Worm (Caenorhabditis elegans) whole organism, L1 larva: ENCODE measurements around the gene T12A7.2.

Source experiments
- ama-1 ChIP-seq: fragments of 150-350 bp; optimal IDR thresholded peaks from 2 replicates; lab custom pipeline; 2014
- ceh-82 ChIP-seq, 3 experiments: fragments of 150-350 bp in 1 of 3; sonication (generic microtip) in 2 of 3; optimal IDR thresholded peaks; 2 replicates each; lab custom pipeline; 2014 to 2017; ENCODE audit warnings: missing biosample characterization in 3 of 3, missing genetic modification characterization in 3 of 3
- ets-5 ChIP-seq: fragments of 200-800 bp; sonication (Bioruptor generic); IDR thresholded peaks from 2 replicates; pipeline ENCODE4 v1.3.6; 2022; ENCODE audit warnings: missing genetic modification characterization, missing compliant biosample characterization
- fkh-10 ChIP-seq: sonication (generic microtip); optimal IDR thresholded peaks from 2 replicates; lab custom pipeline; 2017; ENCODE audit warnings: missing biosample characterization, missing genetic modification reagents, missing genetic modification characterization
- mep-1 ChIP-seq: fragments of 150-350 bp; optimal IDR thresholded peaks from 2 replicates; lab custom pipeline; 2014; ENCODE audit warnings: missing biosample characterization, missing genetic modification characterization
- nhr-11 ChIP-seq: fragments of 150-350 bp; optimal IDR thresholded peaks from 2 replicates; lab custom pipeline; 2014; ENCODE audit warnings: missing biosample characterization, missing genetic modification characterization
- nhr-19 ChIP-seq: fragments of 200-800 bp; sonication (Bioruptor generic); conservative IDR thresholded peaks from 2 replicates; pipeline ENCODE4 v1.3.6; 2022; ENCODE audit warnings: missing genetic modification characterization, missing compliant biosample characterization
- nhr-90 ChIP-seq: sonication (generic microtip); optimal IDR thresholded peaks from 2 replicates; lab custom pipeline; 2016; ENCODE audit warnings: mild to moderate bottlenecking, missing genetic modification characterization, missing compliant biosample characterization; ENCODE audit not compliant: poor library complexity
- sox-4 ChIP-seq: sonication (generic microtip); optimal IDR thresholded peaks from 2 replicates; lab custom pipeline; 2016; ENCODE audit warnings: missing genetic modification characterization, missing compliant biosample characterization
- unc-62 ChIP-seq: fragments of 150-350 bp; optimal IDR thresholded peaks from 2 replicates; lab custom pipeline; 2014; ENCODE audit warnings: missing biosample characterization, missing genetic modification reagents, missing genetic modification characterization
- zip-4 ChIP-seq: fragments of 200-800 bp; sonication (Bioruptor generic); optimal IDR thresholded peaks from 2 replicates; lab custom pipeline; 2018; ENCODE audit warnings: mild to moderate bottlenecking, missing genetic modification characterization, moderate library complexity, missing compliant biosample characterization

ce11 chrIV:11748852-11749251 is 12.1 kb downstream of the T12A7.2 start, which contains the start of gene T12A7.6:
- TF ChIP-seq nhr-90 (no peak), zip-4 (no peak), fkh-10 (GFP tag; lab: Kevin White, UChicago) (no peak), ets-5 (GFP tag; lab: Robert Waterston, UW) (no peak), nhr-19 (GFP tag; lab: Robert Waterston, UW) (no peak; the same call in 1 of the 2 replicates), nhr-11 (tag; lab: Kevin White, UChicago) (peak; percentile 22), ceh-82 (tag; optimal IDR thresholded peaks at IDR 0.05; lab: Kevin White, UChicago) (no peak), mep-1 (tag; lab: Kevin White, UChicago) (no peak), unc-62 (no peak), ama-1 (lab: Kevin White, UChicago) (no peak), sox-4 (tag; lab: Kevin White, UChicago) (no peak)
